Worm (Caenorhabditis elegans): ENCODE data around the gene F33C8.2.

DNA sequence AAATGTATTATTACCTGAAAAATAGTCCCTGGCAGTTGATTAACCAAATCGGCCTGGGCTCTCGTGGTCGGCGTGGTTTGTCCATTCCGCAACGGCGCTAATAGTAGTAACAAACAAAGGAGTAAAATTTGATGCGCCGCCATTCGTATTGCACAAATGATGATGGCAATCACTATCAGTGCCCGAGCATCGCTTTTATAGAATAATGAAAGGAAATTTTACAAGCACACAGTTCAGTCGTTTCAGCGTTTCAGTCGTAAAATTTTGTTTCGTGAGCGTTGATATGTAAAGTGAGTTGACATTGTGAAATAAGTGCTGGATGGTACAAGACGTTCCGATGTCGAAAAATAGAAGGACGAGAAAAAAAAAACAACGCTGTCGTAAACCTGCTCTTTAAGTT lies 50.5 kb downstream of the F33C8.2 start, which contains the start of gene Y16B4A.2:
- TF ChIP-seq unc-39 (tag; optimal IDR thresholded peaks at IDR 0.05) (no peak), pha-4 (tag; optimal IDR thresholded peaks at IDR 0.05) (no peak), nhr-12 (tag; optimal IDR thresholded peaks at IDR 0.05) (no peak), unc-62 (GFP tag; optimal IDR thresholded peaks at IDR 0.05) (no peak), nhr-76 (tag; optimal IDR thresholded peaks at IDR 0.05) (no peak), lsy-2 (tag; optimal IDR thresholded peaks at IDR 0.05) (no peak), ztf-11 (tag; optimal IDR thresholded peaks at IDR 0.05) (no peak), snpc-4 (tag; optimal IDR thresholded peaks at IDR 0.05) (no peak), ces-1 (GFP tag; optimal IDR thresholded peaks at IDR 0.05) (no peak), lin-32 (GFP tag; optimal IDR thresholded peaks at IDR 0.05) (no peak)

All from whole organism, mixed stage, embryonic.